Worm (Caenorhabditis elegans): ENCODE data around the gene btb-19.

Gene btb-19

ce11 chrII:14494014-14494413, 27.9 kb downstream of the btb-19 start:
- TF ChIP-seq scrt-1 (GFP tag; IDR thresholded peaks at IDR 0.05) (no peak), hnd-1 (tag; optimal IDR thresholded peaks at IDR 0.05) (no peak), ama-1 (optimal IDR thresholded peaks at IDR 0.05) (no peak), pes-1 (GFP tag; IDR thresholded peaks at IDR 0.05) (no peak)

- TF ChIP-seq sea-1 (GFP tag; conservative IDR thresholded peaks at IDR 0.05), result no peak
Measured at ce11 chrII:14492592-14493196, 29.2 kb downstream of the btb-19 start.

- TF ChIP-seq ceh-36 (tag; optimal IDR thresholded peaks at IDR 0.05), result no peak
- TF ChIP-seq tra-4 (tag; optimal IDR thresholded peaks at IDR 0.05), result no peak
- no peak for TF ChIP-seq F13C5.2 (tag; optimal IDR thresholded peaks at IDR 0.05)
- TF ChIP-seq flt-1 (GFP tag; IDR thresholded peaks at IDR 0.05), result no peak
- no peak for TF ChIP-seq aly-1 (tag; optimal IDR thresholded peaks at IDR 0.05)
- TF ChIP-seq ets-7 (tag; optimal IDR thresholded peaks at IDR 0.05), result no peak
Measured at ce11 chrII:14489407-14489806, 32.5 kb downstream of the btb-19 start, which contains the start of gene vnut-1. TSS of gene vnut-1 (plus strand) at chrII:14489802.

ce11 chrII:14488661-14489060, 33.3 kb downstream of the btb-19 start, which contains the start of gene usp-14:
TSS of gene usp-14 (minus strand) at chrII:14488688.
- TF ChIP-seq F13C5.2 (tag; optimal IDR thresholded peaks at IDR 0.05) (no peak), hmg-4 (GFP tag; optimal IDR thresholded peaks at IDR 0.05) (no peak), ceh-36 (tag; optimal IDR thresholded peaks at IDR 0.05) (no peak), flt-1 (GFP tag; IDR thresholded peaks at IDR 0.05) (no peak), B0310.2 (tag; optimal IDR thresholded peaks at IDR 0.05) (no peak), ets-7 (tag; optimal IDR thresholded peaks at IDR 0.05) (no peak), scrt-1 (GFP tag; IDR thresholded peaks at IDR 0.05) (no peak), hmbx-1 (tag; optimal IDR thresholded peaks at IDR 0.05) (no peak), ama-1 (optimal IDR thresholded peaks at IDR 0.05) (no peak), hnd-1 (tag; optimal IDR thresholded peaks at IDR 0.05) (no peak), pes-1 (GFP tag; IDR thresholded peaks at IDR 0.05) (no peak), aly-1 (tag; optimal IDR thresholded peaks at IDR 0.05) (no peak), tbx-11 (GFP tag; IDR thresholded peaks at IDR 0.05) (no peak), tbx-37 (GFP tag; conservative IDR thresholded peaks at IDR 0.05) (no peak), sea-1 (GFP tag; conservative IDR thresholded peaks at IDR 0.05) (no peak), ceh-13 (GFP tag; optimal IDR thresholded peaks at IDR 0.05) (no peak), tra-4 (tag; optimal IDR thresholded peaks at IDR 0.05) (no peak)

- TF ChIP-seq pes-1 (GFP tag; IDR thresholded peaks at IDR 0.05) (no peak), B0310.2 (tag; optimal IDR thresholded peaks at IDR 0.05) (no peak), tra-4 (tag; optimal IDR thresholded peaks at IDR 0.05) (no peak), flt-1 (GFP tag; IDR thresholded peaks at IDR 0.05) (no peak), ceh-13 (GFP tag; optimal IDR thresholded peaks at IDR 0.05) (no peak), aly-1 (tag; optimal IDR thresholded peaks at IDR 0.05) (no peak), hmbx-1 (tag; optimal IDR thresholded peaks at IDR 0.05) (no peak), hmg-4 (GFP tag; optimal IDR thresholded peaks at IDR 0.05) (no peak), hnd-1 (tag; optimal IDR thresholded peaks at IDR 0.05) (no peak), ets-7 (tag; optimal IDR thresholded peaks at IDR 0.05) (no peak), ceh-36 (tag; optimal IDR thresholded peaks at IDR 0.05) (no peak), tbx-11 (GFP tag; IDR thresholded peaks at IDR 0.05) (no peak), ama-1 (optimal IDR thresholded peaks at IDR 0.05) (no peak), scrt-1 (GFP tag; IDR thresholded peaks at IDR 0.05) (no peak), F13C5.2 (tag; optimal IDR thresholded peaks at IDR 0.05) (no peak), sea-1 (GFP tag; conservative IDR thresholded peaks at IDR 0.05) (no peak), tbx-37 (GFP tag; conservative IDR thresholded peaks at IDR 0.05) (no peak)
Measured at ce11 chrII:14483813-14484212, 38.1 kb downstream of the btb-19 start.

- no peak for TF ChIP-seq sea-1 (GFP tag; conservative IDR thresholded peaks at IDR 0.05)
- no peak for TF ChIP-seq tbx-11 (GFP tag; IDR thresholded peaks at IDR 0.05)
- TF ChIP-seq ceh-36 (tag; optimal IDR thresholded peaks at IDR 0.05), result no peak
- no peak for TF ChIP-seq hnd-1 (tag; optimal IDR thresholded peaks at IDR 0.05)
- TF ChIP-seq scrt-1 (GFP tag; IDR thresholded peaks at IDR 0.05), result no peak
- TF ChIP-seq pes-1 (GFP tag; IDR thresholded peaks at IDR 0.05), result no peak
- TF ChIP-seq hmbx-1 (tag; optimal IDR thresholded peaks at IDR 0.05), result no peak
- no peak for TF ChIP-seq hmg-4 (GFP tag; optimal IDR thresholded peaks at IDR 0.05)
- no peak for TF ChIP-seq ama-1 (optimal IDR thresholded peaks at IDR 0.05)
- TF ChIP-seq aly-1 (tag; optimal IDR thresholded peaks at IDR 0.05), result no peak
- no peak for TF ChIP-seq ets-7 (tag; optimal IDR thresholded peaks at IDR 0.05)
- TF ChIP-seq tbx-37 (GFP tag; conservative IDR thresholded peaks at IDR 0.05), result no peak
Measured at ce11 chrII:14480772-14481171, 41.2 kb downstream of the btb-19 start.

- TF ChIP-seq aly-1 (tag; optimal IDR thresholded peaks at IDR 0.05), result no peak
- TF ChIP-seq flt-1 (GFP tag; IDR thresholded peaks at IDR 0.05), result no peak
- TF ChIP-seq F13C5.2 (tag; optimal IDR thresholded peaks at IDR 0.05), result no peak
- TF ChIP-seq tbx-11 (GFP tag; IDR thresholded peaks at IDR 0.05), result no peak
- TF ChIP-seq hnd-1 (tag; optimal IDR thresholded peaks at IDR 0.05), result no peak
- no peak for TF ChIP-seq ceh-36 (tag; optimal IDR thresholded peaks at IDR 0.05)
- TF ChIP-seq ceh-13 (GFP tag; optimal IDR thresholded peaks at IDR 0.05), result no peak
- TF ChIP-seq scrt-1 (GFP tag; IDR thresholded peaks at IDR 0.05), result no peak
- TF ChIP-seq tbx-37 (GFP tag; conservative IDR thresholded peaks at IDR 0.05), result no peak
- TF ChIP-seq ama-1 (optimal IDR thresholded peaks at IDR 0.05), result no peak
- no peak for TF ChIP-seq tra-4 (tag; optimal IDR thresholded peaks at IDR 0.05)
- no peak for TF ChIP-seq hmg-4 (GFP tag; optimal IDR thresholded peaks at IDR 0.05)
- TF ChIP-seq ets-7 (tag; optimal IDR thresholded peaks at IDR 0.05), result no peak
- no peak for TF ChIP-seq pes-1 (GFP tag; IDR thresholded peaks at IDR 0.05)
- TF ChIP-seq hmbx-1 (tag; optimal IDR thresholded peaks at IDR 0.05), result no peak
- no peak for TF ChIP-seq B0310.2 (tag; optimal IDR thresholded peaks at IDR 0.05)
- TF ChIP-seq sea-1 (GFP tag; conservative IDR thresholded peaks at IDR 0.05), result no peak
Measured at ce11 chrII:14479583-14480245, 42.2 kb downstream of the btb-19 start, which contains the start of gene C13B4.1. TSS of gene C13B4.1 (minus strand) at chrII:14479633.

Measured in whole organism, early embryonic.